Worm (Caenorhabditis elegans) whole organism, L4 larva: Measurements from ENCODE around the gene hmp-1.

Experiments
- T26A8.4 ChIP-seq: fragments of 200-800 bp; sonication (Bioruptor generic); IDR thresholded peaks from 2 replicates; pipeline ENCODE4 v1.3.6; 2022; ENCODE audit warnings: missing genetic modification characterization, missing compliant biosample characterization
- gei-8 ChIP-seq: fragments of 200-800 bp; sonication (Bioruptor generic); optimal IDR thresholded peaks from 2 replicates; lab custom pipeline; 2018; ENCODE audit warnings: mild to moderate bottlenecking, missing genetic modification characterization, missing compliant biosample characterization
- nhr-76 ChIP-seq: fragments of 150-350 bp; optimal IDR thresholded peaks from 2 replicates; lab custom pipeline; 2014; ENCODE audit warnings: missing biosample characterization, missing genetic modification characterization

DNA sequence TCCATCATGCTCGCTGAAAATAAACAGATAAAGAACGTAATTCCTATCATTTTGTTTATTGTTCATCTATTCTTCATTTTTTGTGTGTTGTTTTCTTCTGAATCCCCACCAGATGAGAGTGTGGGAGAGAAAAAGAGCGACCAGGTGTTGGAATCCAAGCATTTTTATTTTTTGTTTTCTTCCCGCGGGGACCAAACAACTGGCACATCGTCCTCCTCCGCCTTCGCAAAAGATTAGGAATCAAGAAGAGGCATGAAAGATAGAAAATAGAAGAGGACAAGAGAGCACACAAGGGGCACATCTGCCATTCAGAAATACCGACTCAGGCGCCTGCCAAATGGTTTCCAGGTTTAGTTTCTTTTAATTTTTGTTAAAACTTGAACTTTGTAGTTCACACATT, 9.6 kb upstream of the hmp-1 start, which contains the start of gene R13H4.2:
- TF ChIP-seq T26A8.4 (GFP tag; lab: Robert Waterston, UW), result no peak
- no peak for TF ChIP-seq nhr-76
- TF ChIP-seq gei-8 (GFP tag; lab: Kevin White, UChicago), result no peak
